Fruit fly (Drosophila melanogaster) whole organism, adult: ENCODE results near the gene CG14607.

Experiments
- CG11617 ChIP-seq: fragments of 200-800 bp; sonication (Bioruptor generic); optimal IDR thresholded peaks from 2 replicates; lab custom pipeline; 2017; ENCODE audit warnings: mild to moderate bottlenecking, missing biosample characterization, missing genetic modification reagents, missing genetic modification characterization
- CG14711 ChIP-seq: fragments of 200-800 bp; sonication (Bioruptor generic); optimal IDR thresholded peaks from 2 replicates; lab custom pipeline; 2018; ENCODE audit warnings: missing biosample characterization, mild to moderate bottlenecking, missing genetic modification characterization, moderate library complexity
- CG1620 ChIP-seq: fragments of 200-800 bp; sonication (Bioruptor generic); optimal IDR thresholded peaks from 2 replicates; lab custom pipeline; 2016; ENCODE audit warnings: missing biosample characterization, missing genetic modification characterization
- CG7045 ChIP-seq: fragments of 200-800 bp; sonication (Bioruptor generic); optimal IDR thresholded peaks from 2 replicates; lab custom pipeline; 2017; ENCODE audit warnings: missing biosample characterization, mild to moderate bottlenecking, missing genetic modification characterization
- Clk ChIP-seq: fragments of 200-800 bp; sonication (Bioruptor generic); optimal IDR thresholded peaks from 2 replicates; lab custom pipeline; 2017; ENCODE audit warnings: missing biosample characterization, missing genetic modification characterization
- Crg-1 ChIP-seq: fragments of 200-800 bp; sonication (Bioruptor generic); optimal IDR thresholded peaks from 2 replicates; lab custom pipeline; 2016; ENCODE audit warnings: missing biosample characterization, missing genetic modification characterization
- kay ChIP-seq: fragments of 200-800 bp; sonication (Bioruptor generic); peaks from one replicate; lab custom pipeline; 2016; ENCODE audit warnings: missing biosample characterization, missing genetic modification characterization, borderline replicate concordance
- ovo ChIP-seq: fragments of 200-800 bp; sonication (Bioruptor generic); optimal IDR thresholded peaks from 2 replicates; lab custom pipeline; 2016; ENCODE audit warnings: missing biosample characterization, missing genetic modification characterization

DNA sequence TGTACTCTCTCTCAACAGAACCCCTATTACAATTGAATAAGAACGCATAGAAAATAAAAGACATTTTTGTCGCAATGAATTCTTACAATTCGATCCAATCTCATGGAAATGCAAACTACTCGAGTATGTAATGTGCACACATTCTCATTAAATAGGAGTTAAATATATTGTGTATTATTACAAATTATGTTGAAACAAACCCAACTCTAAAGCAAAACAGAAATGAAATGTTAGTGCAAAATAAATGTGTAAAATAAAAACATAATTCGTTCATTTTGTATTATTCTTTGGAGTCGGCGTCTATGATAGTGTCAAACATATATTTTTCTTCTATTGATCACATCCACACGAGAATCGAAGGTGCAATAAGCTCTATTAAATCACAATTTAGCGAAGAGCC, 40.9 kb upstream of the CG14607 start, which contains the start of gene CG14609:
- TF ChIP-seq Crg-1 (GFP tag; lab: Kevin White, UChicago) (no peak), kay (no peak), ovo (no peak), CG7045 (GFP tag; lab: Kevin White, UChicago) (no peak), CG1620 (GFP tag; lab: Kevin White, UChicago) (no peak), CG14711 (tag; lab: Kevin White, UChicago) (no peak), Clk (GFP tag; lab: Kevin White, UChicago) (no peak), CG11617 (GFP tag; lab: Kevin White, UChicago) (no peak)
